Worm (Caenorhabditis elegans) whole organism, late embryonic: Measurements from ENCODE around the gene D1069.3.

Experiments used
- fkh-10 ChIP-seq: fragments of 150-350 bp; optimal IDR thresholded peaks from 2 replicates; lab custom pipeline; 2014; ENCODE audit warnings: missing biosample characterization, missing genetic modification reagents, missing genetic modification characterization
- madf-2 ChIP-seq: sonication (generic microtip); optimal IDR thresholded peaks from 2 replicates; lab custom pipeline; 2017; ENCODE audit warnings: missing genetic modification characterization, missing compliant biosample characterization
- npax-4 ChIP-seq: sonication (generic microtip); optimal IDR thresholded peaks from 2 replicates; lab custom pipeline; 2016; ENCODE audit warnings: missing genetic modification characterization, missing compliant biosample characterization
- odd-2 ChIP-seq: sonication (generic microtip); optimal IDR thresholded peaks from 2 replicates; lab custom pipeline; 2017; ENCODE audit warnings: antibody characterized with exemption, mild to moderate bottlenecking, missing genetic modification characterization, missing compliant biosample characterization
- pat-9 ChIP-seq: fragments of 200-800 bp; sonication (Bioruptor generic); optimal IDR thresholded peaks from 2 replicates; lab custom pipeline; 2018; ENCODE audit warnings: mild to moderate bottlenecking, missing genetic modification characterization, moderate library complexity, missing compliant biosample characterization

- TF ChIP-seq npax-4 (tag; lab: Kevin White, UChicago) = no peak
- no peak for TF ChIP-seq pat-9
- no peak for TF ChIP-seq madf-2 (tag; lab: Kevin White, UChicago)
- TF ChIP-seq odd-2 (tag; lab: Kevin White, UChicago) = no peak
- TF ChIP-seq fkh-10 (GFP tag; lab: Kevin White, UChicago) = no peak
Measured at ce11 chrII:307154-307553, 40.5 kb downstream of the D1069.3 start, which contains the start of gene K01A2.4.
